Worm (Caenorhabditis elegans): Measurements from ENCODE around the gene F53C3.4.
A peak's percentile ranks its signal among the peaks of the same experiment; 100 is the strongest.

Gene F53C3.4

DNA sequence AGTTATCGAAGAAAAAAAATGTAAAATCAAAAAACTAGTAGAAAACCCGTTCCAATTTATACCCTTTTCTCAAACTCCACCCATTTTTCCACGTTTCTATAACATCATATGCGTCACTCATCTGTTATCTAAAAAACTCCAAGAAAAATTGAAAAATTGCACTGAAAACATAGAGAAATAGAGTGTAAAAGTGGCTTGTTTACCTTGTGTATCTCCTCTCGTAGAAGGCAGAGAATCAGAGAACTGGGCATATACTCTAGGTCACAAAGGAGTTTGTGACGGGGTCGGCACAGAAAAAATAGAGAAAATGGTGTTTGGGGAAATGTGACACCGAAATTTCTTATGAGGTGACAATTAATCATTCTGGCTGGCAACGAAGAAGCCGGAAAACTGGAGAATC is 10.1 kb downstream of the F53C3.4 start (continued):
- TF ChIP-seq rec-8 (tag; optimal IDR thresholded peaks at IDR 0.05) (no peak), ets-4 (GFP tag; optimal IDR thresholded peaks at IDR 0.05) (no peak), T07F8.4 (tag; optimal IDR thresholded peaks at IDR 0.05) (no peak), lin-26 (GFP tag; IDR thresholded peaks at IDR 0.05) (no peak), cebp-1 (GFP tag; IDR thresholded peaks at IDR 0.05) (no peak), cebp-1 (tag; optimal IDR thresholded peaks at IDR 0.05) (peak; percentile 55)

DNA sequence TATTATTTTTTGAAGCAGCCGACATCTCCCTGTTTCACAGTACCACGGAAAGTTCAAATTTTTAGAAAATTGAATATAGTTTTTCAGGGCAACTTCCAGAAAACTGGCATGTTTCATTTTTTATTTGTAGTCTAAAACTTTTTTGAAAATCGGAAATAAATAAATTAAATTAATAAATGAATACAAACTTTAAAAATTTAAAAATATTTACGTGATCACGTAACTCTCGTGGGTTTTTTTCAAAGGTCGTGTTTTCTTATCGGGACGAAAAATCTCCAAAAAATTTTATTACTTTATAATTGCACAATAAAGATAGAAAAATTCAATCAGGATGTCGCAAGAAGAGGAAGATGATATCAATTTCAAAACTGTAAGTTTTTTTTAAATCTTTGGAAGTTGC is 10.5 kb downstream of the F53C3.4 start, which contains the start of gene F53C3.1:
Gene F53C3.1, plus strand, starts transcription at position 301 of the 400 bp plus-strand sequence.
- no peak for TF ChIP-seq ztf-22 (GFP tag; optimal IDR thresholded peaks at IDR 0.05)
- TF ChIP-seq lin-54 (GFP tag; optimal IDR thresholded peaks at IDR 0.05) = no peak
- TF ChIP-seq sea-2 (GFP tag; IDR thresholded peaks at IDR 0.05) = no peak
- TF ChIP-seq attf-3 (GFP tag; conservative IDR thresholded peaks at IDR 0.05) = no peak
- no peak for TF ChIP-seq snpc-4 (GFP tag; optimal IDR thresholded peaks at IDR 0.05)
- TF ChIP-seq snpc-4 (tag; optimal IDR thresholded peaks at IDR 0.05) = no peak
- no peak for TF ChIP-seq tlf-1 (GFP tag; optimal IDR thresholded peaks at IDR 0.05)
- TF ChIP-seq pbrm-1 (GFP tag; IDR thresholded peaks at IDR 0.05) = no peak

ce11 chrII:3913673-3914072 is 12.5 kb downstream of the F53C3.4 start:
- no peak for TF ChIP-seq let-607 (tag; optimal IDR thresholded peaks at IDR 0.05)
- TF ChIP-seq lin-40 (tag; optimal IDR thresholded peaks at IDR 0.05) = no peak
- no peak for TF ChIP-seq ceh-58 (GFP tag; IDR thresholded peaks at IDR 0.05)
- TF ChIP-seq cebp-1 (GFP tag; IDR thresholded peaks at IDR 0.05) = no peak
- TF ChIP-seq cebp-1 (tag; optimal IDR thresholded peaks at IDR 0.05) = no peak
- no peak for TF ChIP-seq dpff-1 (tag; optimal IDR thresholded peaks at IDR 0.05)
- no peak for TF ChIP-seq nhr-120 (GFP tag; IDR thresholded peaks at IDR 0.05)
- TF ChIP-seq ceh-79 (tag; optimal IDR thresholded peaks at IDR 0.05) = no peak
- no peak for TF ChIP-seq cebp-2 (GFP tag; IDR thresholded peaks at IDR 0.05)
- TF ChIP-seq lsy-27 (tag; optimal IDR thresholded peaks at IDR 0.05; ENCODE audit: borderline replicate concordance, insufficient read depth) = no peak
- no peak for TF ChIP-seq unc-62 (GFP tag; optimal IDR thresholded peaks at IDR 0.05)
- no peak for TF ChIP-seq B0261.1 (tag; optimal IDR thresholded peaks at IDR 0.05)
- no peak for TF ChIP-seq die-1 (tag; optimal IDR thresholded peaks at IDR 0.05)
- TF ChIP-seq egl-18 (GFP tag; IDR thresholded peaks at IDR 0.05) = no peak

DNA sequence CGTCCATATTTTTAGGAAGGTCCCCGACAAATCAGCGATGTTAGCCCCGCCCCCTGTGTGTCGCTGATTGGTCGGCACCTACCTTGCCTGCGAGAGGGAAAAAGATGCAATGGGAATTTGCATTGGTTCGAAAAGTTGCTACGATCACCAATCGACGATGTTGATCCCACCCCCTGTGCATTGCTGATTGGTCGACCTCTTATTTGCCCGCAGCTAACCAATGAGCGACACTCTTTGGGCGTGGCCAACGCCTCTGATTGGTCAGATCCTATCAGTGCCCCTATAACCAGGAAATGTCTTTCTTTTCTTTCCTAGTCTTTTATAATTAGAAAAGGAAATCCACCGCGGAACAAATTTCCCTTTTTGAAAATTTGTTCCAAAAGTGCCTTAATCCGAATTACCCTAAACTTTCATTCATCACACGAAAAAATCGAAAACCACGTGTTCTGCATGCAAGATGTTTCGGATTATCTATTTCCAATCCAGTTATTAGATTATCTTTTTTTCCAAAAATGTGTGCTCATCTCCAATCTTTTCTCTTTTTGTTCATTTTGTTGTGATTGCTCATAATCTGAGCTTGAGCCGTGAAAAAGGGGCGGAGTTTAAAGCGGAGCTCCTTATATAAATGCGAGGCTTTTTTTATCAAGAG is 16.9 kb downstream of the F53C3.4 start:
- TF ChIP-seq gei-17 (GFP tag; optimal IDR thresholded peaks at IDR 0.05) (no peak), nfyb-1 (GFP tag; IDR thresholded peaks at IDR 0.05) (peak; percentile 89; the same call in 1 of the 2 replicates), zfh-2 (GFP tag; conservative IDR thresholded peaks at IDR 0.05) (0 out of 2 replicates have a peak, but pooled peaks have one; percentile 32)

- TF ChIP-seq zfh-2 (GFP tag; conservative IDR thresholded peaks at IDR 0.05) = peak; percentile 60
- TF ChIP-seq egrh-3 (GFP tag; IDR thresholded peaks at IDR 0.05) = peak; percentile 11; the same call in 1 of the 2 replicates
- no peak for TF ChIP-seq akir-1 (GFP tag; optimal IDR thresholded peaks at IDR 0.05)
These were observed 19.4 kb downstream of the F53C3.4 start for ce11 chrII:3920611-3921010.

Measured in whole organism, young adult.